Worm (Caenorhabditis elegans): ENCODE data around the gene Y53C12A.11.
A peak's percentile ranks its signal among the peaks of the same experiment; 100 is the strongest.

Y53C12A.11 gene

DNA sequence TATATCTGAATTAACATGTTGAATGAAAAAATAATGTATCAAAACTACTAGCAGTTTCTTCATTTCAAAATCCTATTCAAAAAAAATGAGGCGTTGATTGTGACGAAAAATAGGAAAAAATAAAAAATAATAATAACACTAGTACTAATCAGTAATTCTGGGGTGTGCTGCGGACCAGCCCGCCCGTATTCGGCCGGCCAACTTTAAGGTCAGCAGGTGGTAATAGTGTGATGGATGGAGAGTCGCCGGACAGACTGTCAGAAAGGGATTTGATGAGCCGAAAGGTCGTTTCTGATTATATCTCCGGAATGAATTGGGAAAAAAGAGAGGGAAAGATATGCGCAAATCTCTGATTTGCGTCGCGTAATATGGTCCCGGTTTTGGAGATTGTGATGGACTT is 6.0 kb upstream of the Y53C12A.11 start, which contains the start of gene cutl-2:
Gene cutl-2, minus strand, starts transcription at position 210 of the 400 bp plus-strand sequence.
- TF ChIP-seq lsy-2 (tag; optimal IDR thresholded peaks at IDR 0.05) (no peak), snpc-4 (tag; optimal IDR thresholded peaks at IDR 0.05) (no peak), sem-4 (tag; optimal IDR thresholded peaks at IDR 0.05) (no peak), sma-9 (GFP tag; optimal IDR thresholded peaks at IDR 0.05) (no peak), sma-9 (tag; optimal IDR thresholded peaks at IDR 0.05) (no peak), unc-62 (GFP tag; optimal IDR thresholded peaks at IDR 0.05) (no peak), dmd-4 (tag; optimal IDR thresholded peaks at IDR 0.05) (no peak), Y55F3AM.14 (GFP tag; optimal IDR thresholded peaks at IDR 0.05) (no peak), nhr-25 (tag; optimal IDR thresholded peaks at IDR 0.05) (no peak), unc-39 (tag; optimal IDR thresholded peaks at IDR 0.05) (no peak), zag-1 (tag; optimal IDR thresholded peaks at IDR 0.05) (no peak), sma-3 (GFP tag; optimal IDR thresholded peaks at IDR 0.05) (no peak), mab-5 (tag; optimal IDR thresholded peaks at IDR 0.05) (no peak), ZK546.5 (tag; optimal IDR thresholded peaks at IDR 0.05) (no peak), egl-27 (tag; optimal IDR thresholded peaks at IDR 0.05) (no peak), ceh-16 (tag; optimal IDR thresholded peaks at IDR 0.05) (no peak), elt-3 (tag; optimal IDR thresholded peaks at IDR 0.05) (no peak), nhr-237 (tag; optimal IDR thresholded peaks at IDR 0.05) (no peak), nhr-10 (tag; optimal IDR thresholded peaks at IDR 0.05) (no peak), ama-1 (optimal IDR thresholded peaks at IDR 0.05) (no peak)

DNA sequence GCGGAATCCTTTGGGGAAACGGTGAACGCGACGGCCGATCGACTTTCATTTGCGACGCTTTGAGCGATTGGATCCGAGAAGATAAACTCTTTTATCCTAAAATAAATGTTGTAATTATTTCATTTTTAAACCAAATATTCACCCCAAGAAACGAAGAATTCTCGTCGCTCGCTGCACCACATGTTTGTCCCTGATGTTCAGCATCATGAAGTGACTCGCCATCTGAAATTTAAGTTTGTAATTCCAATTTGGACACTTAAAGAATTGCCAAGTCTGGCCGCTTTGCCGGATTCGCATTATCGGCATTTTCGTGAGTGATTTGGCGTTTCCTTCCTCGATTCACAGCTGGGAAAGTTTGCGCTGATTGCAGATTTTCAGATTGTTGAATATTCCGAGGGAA is 594 bp downstream of the Y53C12A.11 start, which contains the start of gene Y53C12A.6:
Gene Y53C12A.6, minus strand, starts transcription at position 101 of the 400 bp plus-strand sequence.
- no peak for TF ChIP-seq ZK546.5 (tag; optimal IDR thresholded peaks at IDR 0.05)
- no peak for TF ChIP-seq nhr-23 (tag; optimal IDR thresholded peaks at IDR 0.05)
- TF ChIP-seq mab-5 (tag; optimal IDR thresholded peaks at IDR 0.05) = no peak
- no peak for TF ChIP-seq aly-2 (tag; optimal IDR thresholded peaks at IDR 0.05)
- no peak for TF ChIP-seq ama-1 (optimal IDR thresholded peaks at IDR 0.05)
- TF ChIP-seq lin-11 (tag; optimal IDR thresholded peaks at IDR 0.05) = no peak
- TF ChIP-seq sem-4 (tag; optimal IDR thresholded peaks at IDR 0.05) = no peak
- no peak for TF ChIP-seq ztf-1 (GFP tag; conservative IDR thresholded peaks at IDR 0.05)
- TF ChIP-seq egl-27 (tag; optimal IDR thresholded peaks at IDR 0.05) = no peak
- no peak for TF ChIP-seq gmeb-1 (tag; optimal IDR thresholded peaks at IDR 0.05)
- no peak for TF ChIP-seq nhr-21 (tag; optimal IDR thresholded peaks at IDR 0.05)
- TF ChIP-seq unc-39 (tag; optimal IDR thresholded peaks at IDR 0.05) = no peak
- no peak for TF ChIP-seq crh-2 (tag; optimal IDR thresholded peaks at IDR 0.05)
- no peak for TF ChIP-seq blmp-1 (tag; optimal IDR thresholded peaks at IDR 0.05; ENCODE audit: insufficient read depth)
- TF ChIP-seq snpc-4 (tag; optimal IDR thresholded peaks at IDR 0.05) = no peak
- no peak for TF ChIP-seq mbf-1 (tag; optimal IDR thresholded peaks at IDR 0.05)
- no peak for TF ChIP-seq elt-3 (tag; optimal IDR thresholded peaks at IDR 0.05)
- no peak for TF ChIP-seq dmd-4 (tag; optimal IDR thresholded peaks at IDR 0.05)
- no peak for TF ChIP-seq nhr-6 (tag; optimal IDR thresholded peaks at IDR 0.05)
- TF ChIP-seq R02D3.7 (tag; optimal IDR thresholded peaks at IDR 0.05) = no peak

- TF ChIP-seq ZK546.5 (tag; optimal IDR thresholded peaks at IDR 0.05) = no peak
- TF ChIP-seq gmeb-1 (tag; optimal IDR thresholded peaks at IDR 0.05) = peak; percentile 98
- TF ChIP-seq F13H6.1 (tag; optimal IDR thresholded peaks at IDR 0.05) = peak; percentile 64
- peak; percentile 69 for TF ChIP-seq snpc-4 (tag; optimal IDR thresholded peaks at IDR 0.05)
- TF ChIP-seq unc-55 (GFP tag; optimal IDR thresholded peaks at IDR 0.05) = peak; percentile 91
- TF ChIP-seq lin-11 (tag; optimal IDR thresholded peaks at IDR 0.05) = peak; percentile 65
- no peak for TF ChIP-seq ceh-82 (tag; optimal IDR thresholded peaks at IDR 0.05)
- no peak for TF ChIP-seq aly-2 (tag; optimal IDR thresholded peaks at IDR 0.05)
- no peak for TF ChIP-seq ztf-1 (GFP tag; conservative IDR thresholded peaks at IDR 0.05)
- TF ChIP-seq ztf-4 (tag; optimal IDR thresholded peaks at IDR 0.05) = peak; percentile 36
- TF ChIP-seq C34F6.9 (tag; optimal IDR thresholded peaks at IDR 0.05) = peak; percentile 84
- TF ChIP-seq elt-1 (tag; optimal IDR thresholded peaks at IDR 0.05) = no peak
- peak; percentile 62 for TF ChIP-seq nhr-11 (tag; optimal IDR thresholded peaks at IDR 0.05)
- peak; percentile 80 for TF ChIP-seq nhr-25 (tag; optimal IDR thresholded peaks at IDR 0.05)
- peak; percentile 86 for TF ChIP-seq crh-2 (tag; optimal IDR thresholded peaks at IDR 0.05)
- TF ChIP-seq nhr-21 (tag; optimal IDR thresholded peaks at IDR 0.05) = peak; percentile 63
- TF ChIP-seq dmd-4 (tag; optimal IDR thresholded peaks at IDR 0.05) = no peak
- TF ChIP-seq unc-39 (tag; optimal IDR thresholded peaks at IDR 0.05) = no peak
- no peak for TF ChIP-seq lin-39 (tag; optimal IDR thresholded peaks at IDR 0.05)
- TF ChIP-seq fos-1 (tag; optimal IDR thresholded peaks at IDR 0.05) = peak; percentile 55
- no peak for TF ChIP-seq mbf-1 (tag; optimal IDR thresholded peaks at IDR 0.05)
- TF ChIP-seq sma-9 (GFP tag; optimal IDR thresholded peaks at IDR 0.05) = peak; percentile 79
- no peak for TF ChIP-seq sma-9 (tag; optimal IDR thresholded peaks at IDR 0.05)
- TF ChIP-seq nhr-6 (tag; optimal IDR thresholded peaks at IDR 0.05) = peak; percentile 20
- TF ChIP-seq nhr-12 (tag; optimal IDR thresholded peaks at IDR 0.05) = no peak
- peak; percentile 61 for TF ChIP-seq mab-5 (tag; optimal IDR thresholded peaks at IDR 0.05)
- peak; percentile 82 for TF ChIP-seq lin-13 (GFP tag; optimal IDR thresholded peaks at IDR 0.05)
- TF ChIP-seq nhr-129 (tag; optimal IDR thresholded peaks at IDR 0.05) = peak; percentile 83
- no peak for TF ChIP-seq nhr-237 (tag; optimal IDR thresholded peaks at IDR 0.05)
- TF ChIP-seq egl-27 (tag; optimal IDR thresholded peaks at IDR 0.05) = peak; percentile 48
- no peak for TF ChIP-seq nhr-10 (tag; optimal IDR thresholded peaks at IDR 0.05)
- peak; percentile 43 for TF ChIP-seq blmp-1 (tag; optimal IDR thresholded peaks at IDR 0.05; ENCODE audit: insufficient read depth)
- no peak for TF ChIP-seq elt-3 (tag; optimal IDR thresholded peaks at IDR 0.05)
- peak; percentile 16 for TF ChIP-seq R02D3.7 (tag; optimal IDR thresholded peaks at IDR 0.05)
- TF ChIP-seq skn-1 (tag; optimal IDR thresholded peaks at IDR 0.05) = no peak
- TF ChIP-seq sma-3 (GFP tag; optimal IDR thresholded peaks at IDR 0.05) = peak; percentile 86
- TF ChIP-seq sem-4 (tag; optimal IDR thresholded peaks at IDR 0.05) = peak; percentile 60
- peak; percentile 80 to 94 for TF ChIP-seq lsy-2 (tag; optimal IDR thresholded peaks at IDR 0.05)
Observed at ce11 chrII:9716417-9717039, 2.0 kb downstream of the Y53C12A.11 start, which contains the start of gene wee-1.3. Gene wee-1.3 (minus strand): TSS chrII:9716467.
